Worm (Caenorhabditis elegans) whole organism, L3 larva: ENCODE data around the gene glod-4.

ENCODE experiments used
- ama-1 ChIP-seq: fragments of 150-350 bp; optimal IDR thresholded peaks from 2 replicates; lab custom pipeline; 2018
- ceh-16 ChIP-seq: sonication (generic microtip); optimal IDR thresholded peaks from 2 replicates; lab custom pipeline; 2017; ENCODE audit warnings: missing biosample characterization, missing genetic modification characterization
- daf-12 ChIP-seq: fragments of 150-350 bp; optimal IDR thresholded peaks from 2 replicates; lab custom pipeline; 2014; ENCODE audit warnings: missing biosample characterization, missing genetic modification reagents, missing genetic modification characterization
- elt-1 ChIP-seq: fragments of 150-350 bp; optimal IDR thresholded peaks from 2 replicates; lab custom pipeline; 2014; ENCODE audit warnings: missing biosample characterization, missing genetic modification characterization
- elt-3 ChIP-seq, 3 experiments: fragments of 150-350 bp in 1 of 3; sonication (generic microtip) in 2 of 3; optimal IDR thresholded peaks; 2 replicates in 2 of 3; 4 replicates in 1 of 3; lab custom pipeline; 2014 to 2017; ENCODE audit warnings: missing biosample characterization in 3 of 3, missing genetic modification characterization in 3 of 3
- fkh-10 ChIP-seq: sonication (generic microtip); optimal IDR thresholded peaks from 2 replicates; lab custom pipeline; 2017; ENCODE audit warnings: missing biosample characterization, missing genetic modification reagents, missing genetic modification characterization
- lin-15B ChIP-seq: fragments of 150-350 bp; optimal IDR thresholded peaks from 2 replicates; lab custom pipeline; 2014; ENCODE audit warnings: missing biosample characterization, missing genetic modification characterization
- nfya-1 ChIP-seq: sonication (generic microtip); optimal IDR thresholded peaks from 2 replicates; lab custom pipeline; 2017; ENCODE audit warnings: missing genetic modification characterization, mild to moderate bottlenecking, missing compliant biosample characterization, antibody characterized with exemption, moderate library complexity; ENCODE audit not compliant: insufficient read depth
- nhr-77 ChIP-seq: fragments of 150-350 bp; optimal IDR thresholded peaks from 2 replicates; lab custom pipeline; 2014; ENCODE audit warnings: missing biosample characterization, missing genetic modification characterization
- snpc-4 ChIP-seq: fragments of 150-350 bp; optimal IDR thresholded peaks from 2 replicates; lab custom pipeline; 2014; ENCODE audit warnings: missing biosample characterization, missing genetic modification characterization
- zag-1 ChIP-seq: fragments of 150-350 bp; optimal IDR thresholded peaks from 2 replicates; lab custom pipeline; 2014; ENCODE audit warnings: missing biosample characterization, missing genetic modification characterization

DNA sequence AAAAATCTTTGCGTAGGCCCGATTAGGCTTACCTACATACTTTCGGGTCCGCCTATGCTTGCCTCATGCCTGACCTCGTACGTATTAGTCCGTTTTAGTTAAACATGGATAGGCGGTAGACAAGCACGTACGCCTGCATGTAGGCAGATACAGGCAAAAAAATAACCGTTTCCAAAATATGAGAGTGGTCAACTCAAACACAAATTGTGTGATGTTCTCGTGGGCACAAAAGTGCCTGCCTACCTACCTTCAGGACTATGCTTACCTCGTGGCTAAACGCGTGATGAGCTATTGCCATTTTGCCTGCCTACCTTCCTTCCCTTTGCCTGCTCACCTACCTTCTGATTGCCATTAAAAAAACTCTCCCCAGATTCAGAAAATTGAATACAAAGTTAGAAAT lies 46.8 kb upstream of the glod-4 start:
- TF ChIP-seq snpc-4 (tag; lab: Kevin White, UChicago) (no peak), elt-1 (tag; lab: Kevin White, UChicago) (no peak), nfya-1 (tag; lab: Kevin White, UChicago) (no peak), daf-12 (tag; lab: Kevin White, UChicago) (no peak), lin-15B (tag; lab: Kevin White, UChicago) (no peak), ama-1 (lab: Kevin White, UChicago) (no peak), nhr-77 (no peak), fkh-10 (no peak), ceh-16 (tag; lab: Kevin White, UChicago) (no peak), elt-3 (tag; optimal IDR thresholded peaks at IDR 0.05; lab: Kevin White, UChicago) (no peak), zag-1 (tag; lab: Kevin White, UChicago) (no peak)
